Worm (Caenorhabditis elegans) whole organism, dauer: ENCODE measurements around the gene F47F2.1.

ENCODE experiments used
- unc-62 ChIP-seq: sonication (generic microtip); optimal IDR thresholded peaks from 2 replicates; lab custom pipeline; 2017; ENCODE audit warnings: missing biosample characterization, missing genetic modification reagents, missing genetic modification characterization

F47F2.1 gene

ce11 chrX:3861294-3861693 lies 17.0 kb upstream of the F47F2.1 start:
- no peak for TF ChIP-seq unc-62 (GFP tag; lab: Kevin White, UChicago)

- no peak for TF ChIP-seq unc-62 (GFP tag; lab: Kevin White, UChicago)
Observed at ce11 chrX:3866197-3866596, 12.1 kb upstream of the F47F2.1 start.

ce11 chrX:3867760-3868159 lies 10.6 kb upstream of the F47F2.1 start:
- no peak for TF ChIP-seq unc-62 (GFP tag; lab: Kevin White, UChicago)

ce11 chrX:3871578-3872234 lies 6.6 kb upstream of the F47F2.1 start:
- TF ChIP-seq unc-62 (GFP tag; lab: Kevin White, UChicago), result no peak

ce11 chrX:3873445-3873844 lies 4.9 kb upstream of the F47F2.1 start, which contains the start of gene lim-4:
Gene lim-4 (minus strand): TSS chrX:3873545.
- TF ChIP-seq unc-62 (GFP tag; lab: Kevin White, UChicago), result no peak

- TF ChIP-seq unc-62 (GFP tag; lab: Kevin White, UChicago), result no peak
Observed at ce11 chrX:3875714-3876113, 2.6 kb upstream of the F47F2.1 start.

- TF ChIP-seq unc-62 (GFP tag; lab: Kevin White, UChicago), result no peak
Observed at ce11 chrX:3887595-3887994, 9.3 kb downstream of the F47F2.1 start.

- TF ChIP-seq unc-62 (GFP tag; lab: Kevin White, UChicago), result no peak
Observed at ce11 chrX:3895577-3895976, 17.2 kb downstream of the F47F2.1 start, which contains the start of gene F47F2.3. Gene F47F2.3 (minus strand): TSS chrX:3895677.

- no peak for TF ChIP-seq unc-62 (GFP tag; lab: Kevin White, UChicago)
Observed at ce11 chrX:3898255-3899177, 20.2 kb downstream of the F47F2.1 start.

- no peak for TF ChIP-seq unc-62 (GFP tag; lab: Kevin White, UChicago)
Observed at ce11 chrX:3900715-3901114, 22.4 kb downstream of the F47F2.1 start.

- no peak for TF ChIP-seq unc-62 (GFP tag; lab: Kevin White, UChicago)
Observed at ce11 chrX:3901389-3901788, 23.1 kb downstream of the F47F2.1 start.

ce11 chrX:3904568-3904967 lies 26.2 kb downstream of the F47F2.1 start, which contains the start of gene sup-12:
Gene sup-12 (plus strand): TSS chrX:3904584.
- no peak for TF ChIP-seq unc-62 (GFP tag; lab: Kevin White, UChicago)

- TF ChIP-seq unc-62 (GFP tag; lab: Kevin White, UChicago), result no peak
Observed at ce11 chrX:3911280-3911679, 32.9 kb downstream of the F47F2.1 start, which contains the start of gene T22B2.5. Gene T22B2.5 (minus strand): TSS chrX:3911380.

- TF ChIP-seq unc-62 (GFP tag; lab: Kevin White, UChicago), result no peak
Observed at ce11 chrX:3914273-3914672, 35.9 kb downstream of the F47F2.1 start.

- TF ChIP-seq unc-62 (GFP tag; lab: Kevin White, UChicago), result no peak
Observed at ce11 chrX:3915748-3916147, 37.4 kb downstream of the F47F2.1 start, which contains the start of gene idpp-9. Gene idpp-9 (minus strand): TSS chrX:3915848.

- TF ChIP-seq unc-62 (GFP tag; lab: Kevin White, UChicago), result no peak
Observed at ce11 chrX:3917013-3917412, 38.7 kb downstream of the F47F2.1 start, which contains the start of gene T22B2.3. Gene T22B2.3 (plus strand): TSS chrX:3917313.
